Worm (Caenorhabditis elegans): ENCODE measurements around the gene ZK757.2.

ZK757.2 gene

ce11 chrIII:9827163-9827951 is 51.4 kb downstream of the ZK757.2 start, which contains the start of the genes ZK632.10 and ZK632.11:
Gene ZK632.10 (minus strand): TSS chrIII:9827722.
Gene ZK632.11 (plus strand): TSS chrIII:9827915.
- TF ChIP-seq nhr-25 (tag; optimal IDR thresholded peaks at IDR 0.05) = peak; percentile 9
- peak; percentile 30 for TF ChIP-seq crh-2 (tag; optimal IDR thresholded peaks at IDR 0.05)
- no peak for TF ChIP-seq lin-11 (tag; optimal IDR thresholded peaks at IDR 0.05)
- no peak for TF ChIP-seq skn-1 (tag; optimal IDR thresholded peaks at IDR 0.05)
- TF ChIP-seq ceh-82 (tag; optimal IDR thresholded peaks at IDR 0.05) = no peak
- peak; percentile 44 for TF ChIP-seq nhr-129 (tag; optimal IDR thresholded peaks at IDR 0.05)
- TF ChIP-seq gmeb-1 (tag; optimal IDR thresholded peaks at IDR 0.05) = peak; percentile 25
- TF ChIP-seq mbf-1 (tag; optimal IDR thresholded peaks at IDR 0.05) = no peak
- peak; percentile 33 for TF ChIP-seq fos-1 (tag; optimal IDR thresholded peaks at IDR 0.05)
- TF ChIP-seq ztf-1 (GFP tag; conservative IDR thresholded peaks at IDR 0.05) = no peak
- TF ChIP-seq F13H6.1 (tag; optimal IDR thresholded peaks at IDR 0.05) = no peak
- no peak for TF ChIP-seq sma-9 (GFP tag; optimal IDR thresholded peaks at IDR 0.05)
- no peak for TF ChIP-seq sma-9 (tag; optimal IDR thresholded peaks at IDR 0.05)
- TF ChIP-seq sma-3 (GFP tag; optimal IDR thresholded peaks at IDR 0.05) = peak; percentile 36
- TF ChIP-seq egl-27 (tag; optimal IDR thresholded peaks at IDR 0.05) = peak; percentile 7
- no peak for TF ChIP-seq nhr-77 (tag; optimal IDR thresholded peaks at IDR 0.05)
- peak; percentile 81 for TF ChIP-seq C34F6.9 (tag; optimal IDR thresholded peaks at IDR 0.05)
- peak; percentile 61 for TF ChIP-seq lin-13 (GFP tag; optimal IDR thresholded peaks at IDR 0.05)
- TF ChIP-seq ama-1 (optimal IDR thresholded peaks at IDR 0.05) = no peak
- peak; percentile 86 to 99 for TF ChIP-seq lsy-2 (tag; optimal IDR thresholded peaks at IDR 0.05)
- peak; percentile 93 for TF ChIP-seq unc-55 (GFP tag; optimal IDR thresholded peaks at IDR 0.05)
- no peak for TF ChIP-seq blmp-1 (tag; optimal IDR thresholded peaks at IDR 0.05; ENCODE audit: insufficient read depth)
- peak; percentile 16 for TF ChIP-seq ztf-4 (tag; optimal IDR thresholded peaks at IDR 0.05)
- TF ChIP-seq peb-1 (tag; optimal IDR thresholded peaks at IDR 0.05) = no peak
- TF ChIP-seq dmd-4 (tag; optimal IDR thresholded peaks at IDR 0.05) = no peak

- peak in 1 of 2 experiments; percentile 46 for TF ChIP-seq mdl-1 (tag; optimal IDR thresholded peaks at IDR 0.05)
- no peak for TF ChIP-seq zag-1 (tag; optimal IDR thresholded peaks at IDR 0.05)
- TF ChIP-seq nhr-129 (tag; optimal IDR thresholded peaks at IDR 0.05) = peak; percentile 83
- no peak for TF ChIP-seq unc-39 (tag; optimal IDR thresholded peaks at IDR 0.05)
- TF ChIP-seq nhr-11 (tag; optimal IDR thresholded peaks at IDR 0.05) = no peak
- TF ChIP-seq aly-2 (tag; optimal IDR thresholded peaks at IDR 0.05) = no peak
- TF ChIP-seq lin-13 (GFP tag; optimal IDR thresholded peaks at IDR 0.05) = peak; percentile 18
- peak; percentile 82 for TF ChIP-seq Y55F3AM.14 (GFP tag; optimal IDR thresholded peaks at IDR 0.05)
- TF ChIP-seq snpc-4 (tag; optimal IDR thresholded peaks at IDR 0.05) = no peak
- TF ChIP-seq nhr-6 (tag; optimal IDR thresholded peaks at IDR 0.05) = no peak
- TF ChIP-seq nhr-237 (tag; optimal IDR thresholded peaks at IDR 0.05) = no peak
- peak; percentile 34 for TF ChIP-seq unc-55 (GFP tag; optimal IDR thresholded peaks at IDR 0.05)
- TF ChIP-seq fos-1 (tag; optimal IDR thresholded peaks at IDR 0.05) = peak; percentile 3
- TF ChIP-seq sma-9 (GFP tag; optimal IDR thresholded peaks at IDR 0.05) = peak; percentile 52
- TF ChIP-seq sma-9 (tag; optimal IDR thresholded peaks at IDR 0.05) = no peak
- no peak for TF ChIP-seq elt-1 (tag; optimal IDR thresholded peaks at IDR 0.05)
- TF ChIP-seq ztf-1 (GFP tag; conservative IDR thresholded peaks at IDR 0.05) = no peak
- no peak for TF ChIP-seq nhr-10 (tag; optimal IDR thresholded peaks at IDR 0.05)
- TF ChIP-seq C34F6.9 (tag; optimal IDR thresholded peaks at IDR 0.05) = peak; percentile 71
- TF ChIP-seq nhr-77 (tag; optimal IDR thresholded peaks at IDR 0.05) = no peak
- TF ChIP-seq ztf-11 (tag; optimal IDR thresholded peaks at IDR 0.05) = no peak
- TF ChIP-seq egl-27 (tag; optimal IDR thresholded peaks at IDR 0.05) = no peak
- no peak for TF ChIP-seq nhr-21 (tag; optimal IDR thresholded peaks at IDR 0.05)
- no peak for TF ChIP-seq lin-39 (tag; optimal IDR thresholded peaks at IDR 0.05)
- peak; percentile 68 for TF ChIP-seq crh-2 (tag; optimal IDR thresholded peaks at IDR 0.05)
- peak; percentile 23 for TF ChIP-seq gmeb-1 (tag; optimal IDR thresholded peaks at IDR 0.05)
- TF ChIP-seq sem-4 (tag; optimal IDR thresholded peaks at IDR 0.05) = peak; percentile 6
- TF ChIP-seq mbf-1 (tag; optimal IDR thresholded peaks at IDR 0.05) = no peak
- TF ChIP-seq nhr-12 (tag; optimal IDR thresholded peaks at IDR 0.05) = no peak
- no peak for TF ChIP-seq ZK546.5 (tag; optimal IDR thresholded peaks at IDR 0.05)
- no peak for TF ChIP-seq alr-1 (tag; optimal IDR thresholded peaks at IDR 0.05)
- no peak for TF ChIP-seq skn-1 (tag; optimal IDR thresholded peaks at IDR 0.05)
- TF ChIP-seq ztf-4 (tag; optimal IDR thresholded peaks at IDR 0.05) = peak; percentile 65
- TF ChIP-seq ceh-82 (tag; optimal IDR thresholded peaks at IDR 0.05) = no peak
- TF ChIP-seq lsy-2 (tag; optimal IDR thresholded peaks at IDR 0.05) = peak in 1 of 2 experiments; percentile 79
- no peak for TF ChIP-seq dmd-4 (tag; optimal IDR thresholded peaks at IDR 0.05)
- no peak for TF ChIP-seq blmp-1 (tag; optimal IDR thresholded peaks at IDR 0.05; ENCODE audit: insufficient read depth)
- no peak for TF ChIP-seq nhr-23 (tag; optimal IDR thresholded peaks at IDR 0.05)
- TF ChIP-seq peb-1 (tag; optimal IDR thresholded peaks at IDR 0.05) = no peak
- peak; percentile 32 for TF ChIP-seq mab-5 (tag; optimal IDR thresholded peaks at IDR 0.05)
- TF ChIP-seq ceh-16 (tag; optimal IDR thresholded peaks at IDR 0.05) = no peak
- TF ChIP-seq lin-11 (tag; optimal IDR thresholded peaks at IDR 0.05) = no peak
- no peak for TF ChIP-seq nhr-25 (tag; optimal IDR thresholded peaks at IDR 0.05)
- TF ChIP-seq F13H6.1 (tag; optimal IDR thresholded peaks at IDR 0.05) = peak; percentile 61
- no peak for TF ChIP-seq unc-62 (GFP tag; optimal IDR thresholded peaks at IDR 0.05)
- peak; percentile 46 for TF ChIP-seq sma-3 (GFP tag; optimal IDR thresholded peaks at IDR 0.05)
- TF ChIP-seq ama-1 (optimal IDR thresholded peaks at IDR 0.05) = peak; percentile 93
Observed at ce11 chrIII:9826005-9826404, 52.7 kb downstream of the ZK757.2 start.
